Fruit fly (Drosophila melanogaster): ENCODE data around the gene pns.

pns gene

DNA sequence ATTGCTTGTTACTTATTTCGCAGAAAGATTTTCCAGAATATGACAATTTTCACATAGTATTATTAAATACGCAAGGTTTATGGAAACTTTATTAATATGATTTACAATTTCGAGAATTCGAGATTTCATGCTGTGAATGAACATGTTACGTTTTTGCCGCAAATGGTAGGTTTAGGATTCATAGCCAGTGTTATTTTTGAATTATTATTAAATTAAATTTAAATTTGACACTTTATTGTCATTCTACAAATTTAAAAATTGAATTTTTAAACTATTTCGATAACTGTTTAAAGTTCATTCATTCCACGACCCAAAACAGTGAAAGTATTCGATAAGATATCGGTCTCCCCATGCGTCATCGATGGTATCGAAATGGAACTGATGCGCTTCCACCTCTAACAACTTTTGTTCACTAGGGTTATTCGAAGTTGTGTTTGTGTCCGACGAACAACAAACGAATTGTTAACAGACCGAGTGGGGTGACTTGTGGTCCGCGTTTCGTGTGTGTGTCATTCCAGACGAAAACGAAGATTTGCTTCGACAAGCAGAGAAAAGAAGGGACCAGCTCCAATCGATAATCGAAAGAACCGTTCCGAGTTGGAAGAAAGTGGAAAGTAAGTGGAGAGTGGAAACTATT, 8.9 kb downstream of the pns start, which contains the start of the genes CG32313 and Pcyt1 (continued):
- TF ChIP-seq tna (GFP tag; IDR thresholded peaks at IDR 0.05; ENCODE audit: partially characterized antibody) (peak; percentile 77), wor (GFP tag; IDR thresholded peaks at IDR 0.05) (no peak), CG8359 (GFP tag; optimal IDR thresholded peaks at IDR 0.05; ENCODE audit: borderline replicate concordance) (no peak), toy (GFP tag; IDR thresholded peaks at IDR 0.05) (no peak), Opbp (GFP tag; IDR thresholded peaks at IDR 0.05; ENCODE audit: partially characterized antibody) (peak; percentile 93), hkb (optimal IDR thresholded peaks at IDR 0.05) (no peak), hkb (GFP tag; IDR thresholded peaks at IDR 0.05) (0 out of 2 replicates have a peak, but pooled peaks have one; percentile 24), CG10979 (tag; optimal IDR thresholded peaks at IDR 0.05) (peak; percentile 11), mld (GFP tag; IDR thresholded peaks at IDR 0.05; ENCODE audit: partially characterized antibody) (peak; percentile 80; the same call in 1 of the 3 replicates), Side (GFP tag; optimal IDR thresholded peaks at IDR 0.05) (peak; percentile 25), Hr51 (GFP tag; optimal IDR thresholded peaks at IDR 0.05) (no peak), gt (GFP tag; IDR thresholded peaks at IDR 0.05) (no peak), CG4820 (GFP tag; optimal IDR thresholded peaks at IDR 0.05) (no peak), CG5180 (GFP tag; optimal IDR thresholded peaks at IDR 0.05) (peak; percentile 27), trem (tag; optimal IDR thresholded peaks at IDR 0.05) (peak; percentile 65), slp2 (GFP tag; optimal IDR thresholded peaks at IDR 0.05) (no peak), nerfin-1 (tag; optimal IDR thresholded peaks at IDR 0.05) (peak; percentile 92), gce (GFP tag; IDR thresholded peaks at IDR 0.05) (no peak), gfzf (GFP tag; optimal IDR thresholded peaks at IDR 0.05) (peak; percentile 25), CG30020 (tag; optimal IDR thresholded peaks at IDR 0.05) (peak; percentile 66), CG12219 (GFP tag; optimal IDR thresholded peaks at IDR 0.05) (peak; percentile 34), Nf-YC (tag; optimal IDR thresholded peaks at IDR 0.05) (peak; percentile 33), CG16863 (GFP tag; optimal IDR thresholded peaks at IDR 0.05) (no peak), CG7987 (GFP tag; optimal IDR thresholded peaks at IDR 0.05) (peak; percentile 73), CG7556 (GFP tag; optimal IDR thresholded peaks at IDR 0.05) (no peak), CrebB (tag; optimal IDR thresholded peaks at IDR 0.05) (no peak), Hand (GFP tag; optimal IDR thresholded peaks at IDR 0.05) (no peak), CG10543 (GFP tag; optimal IDR thresholded peaks at IDR 0.05) (peak; percentile 44), lab (GFP tag; optimal IDR thresholded peaks at IDR 0.05) (peak; percentile 27), E2f2 (GFP tag; IDR thresholded peaks at IDR 0.05) (peak; percentile 81), CG13894 (tag; optimal IDR thresholded peaks at IDR 0.05) (peak; percentile 59), gcm (GFP tag; optimal IDR thresholded peaks at IDR 0.05) (peak; percentile 84), CG11696 (GFP tag; IDR thresholded peaks at IDR 0.05) (no peak), CG4730 (GFP tag; IDR thresholded peaks at IDR 0.05) (no peak), Sin3A (optimal IDR thresholded peaks at IDR 0.05) (peak; percentile 11), Hmr (GFP tag; optimal IDR thresholded peaks at IDR 0.05) (peak; percentile 55), lov (optimal IDR thresholded peaks at IDR 0.05) (no peak), lov (GFP tag; IDR thresholded peaks at IDR 0.05) (no peak), Usf (GFP tag; optimal IDR thresholded peaks at IDR 0.05) (no peak), knrl (GFP tag; IDR thresholded peaks at IDR 0.05; ENCODE audit: partially characterized antibody) (peak; percentile 85), Doc3 (GFP tag; IDR thresholded peaks at IDR 0.05; ENCODE audit: partially characterized antibody) (peak; percentile 81), seq (GFP tag; IDR thresholded peaks at IDR 0.05) (no peak), p53 (GFP tag; optimal IDR thresholded peaks at IDR 0.05) (no peak), CG1603 (tag; optimal IDR thresholded peaks at IDR 0.05) (peak; percentile 77), tgo (GFP tag; IDR thresholded peaks at IDR 0.05) (no peak), sens-2 (GFP tag; IDR thresholded peaks at IDR 0.05) (no peak), CG2678 (tag; optimal IDR thresholded peaks at IDR 0.05) (peak; percentile 23), CG3838 (GFP tag; optimal IDR thresholded peaks at IDR 0.05) (peak; percentile 94), Dref (GFP tag; IDR thresholded peaks at IDR 0.05) (peak; percentile 97), CG4328 (GFP tag; optimal IDR thresholded peaks at IDR 0.05) (no peak)

Measured in whole organism, embryonic.